Fruit fly (Drosophila melanogaster): Measurements from ENCODE around the gene CG8004.

Gene CG8004

dm6 chr3L:19928435-19929011, at the start of gene CG8004, which contains the start of gene RhoGDI (continued):
- TF ChIP-seq vnd (GFP tag; IDR thresholded peaks at IDR 0.05; ENCODE audit: partially characterized antibody) (no peak), yki (optimal IDR thresholded peaks at IDR 0.05) (no peak), Asciz (GFP tag; optimal IDR thresholded peaks at IDR 0.05) (no peak), shn (GFP tag; optimal IDR thresholded peaks at IDR 0.05) (peak; percentile 63), CG43689 (GFP tag; IDR thresholded peaks at IDR 0.05) (no peak), twi (tag; optimal IDR thresholded peaks at IDR 0.05) (peak; percentile 42), gt (GFP tag; IDR thresholded peaks at IDR 0.05) (no peak), jing (GFP tag; optimal IDR thresholded peaks at IDR 0.05) (no peak), MESR4 (GFP tag; optimal IDR thresholded peaks at IDR 0.05) (peak; percentile 36), CG15269 (tag; optimal IDR thresholded peaks at IDR 0.05) (peak; percentile 60), CG6689 (GFP tag; IDR thresholded peaks at IDR 0.05) (peak; percentile 56; the same call in 1 of the 2 replicates), Lhr (GFP tag; optimal IDR thresholded peaks at IDR 0.05) (peak; percentile 68), CG15696 (tag; optimal IDR thresholded peaks at IDR 0.05) (peak; percentile 56), esg (GFP tag; conservative IDR thresholded peaks at IDR 0.05) (peak; percentile 51), sima (GFP tag; optimal IDR thresholded peaks at IDR 0.05) (no peak), Mrtf (GFP tag; IDR thresholded peaks at IDR 0.05) (no peak), CG17359 (tag; optimal IDR thresholded peaks at IDR 0.05) (peak; percentile 65), salm (tag; optimal IDR thresholded peaks at IDR 0.05) (no peak), CG16815 (GFP tag; optimal IDR thresholded peaks at IDR 0.05) (no peak), CG3726 (GFP tag; IDR thresholded peaks at IDR 0.05) (0 out of 3 replicates have a peak, but pooled peaks have one; percentile 42), CG4282 (GFP tag; optimal IDR thresholded peaks at IDR 0.05) (peak; percentile 52), CG17186 (GFP tag; optimal IDR thresholded peaks at IDR 0.05) (peak; percentile 44), az2 (GFP tag; optimal IDR thresholded peaks at IDR 0.05) (peak; percentile 63), fd96Cb (tag; optimal IDR thresholded peaks at IDR 0.05) (peak; percentile 53), Xbp1 (GFP tag; optimal IDR thresholded peaks at IDR 0.05) (peak; percentile 74), Dip3 (GFP tag; optimal IDR thresholded peaks at IDR 0.05) (peak; percentile 67), HHEX (GFP tag; optimal IDR thresholded peaks at IDR 0.05) (peak; percentile 9), sob (GFP tag; IDR thresholded peaks at IDR 0.05) (peak; percentile 59), NFAT (GFP tag; IDR thresholded peaks at IDR 0.05) (peak; percentile 35; the same call in 1 of the 2 replicates), CG1233 (GFP tag; optimal IDR thresholded peaks at IDR 0.05) (no peak), CG9609 (GFP tag; optimal IDR thresholded peaks at IDR 0.05) (peak; percentile 60), chm (GFP tag; IDR thresholded peaks at IDR 0.05) (peak; percentile 22; the same call in 1 of the 2 replicates), CG8478 (optimal IDR thresholded peaks at IDR 0.05) (no peak), gcm (GFP tag; optimal IDR thresholded peaks at IDR 0.05) (peak; percentile 1), Max (GFP tag; optimal IDR thresholded peaks at IDR 0.05) (peak; percentile 68)

- no peak for TF ChIP-seq Eip74EF (GFP tag; optimal IDR thresholded peaks at IDR 0.05)
- TF ChIP-seq ewg (GFP tag; optimal IDR thresholded peaks at IDR 0.05), result peak; percentile 18
Observed at dm6 chr3L:19978088-19978487, 49.8 kb upstream of the CG8004 start.
